Worm (Caenorhabditis elegans) whole organism, mixed stage, embryonic: ENCODE measurements around the gene clec-2.

Source experiments
- ceh-83 ChIP-seq: fragments of 200-800 bp; sonication (Bioruptor generic); optimal IDR thresholded peaks from 2 replicates; lab custom pipeline; 2018; ENCODE audit warnings: mild to moderate bottlenecking, missing genetic modification characterization, missing compliant biosample characterization
- flh-1 ChIP-seq: fragments of 200-800 bp; sonication (Bioruptor generic); optimal IDR thresholded peaks from 2 replicates; lab custom pipeline; 2018; ENCODE audit warnings: mild to moderate bottlenecking, missing genetic modification characterization, moderate library complexity, missing compliant biosample characterization
- mab-5 ChIP-seq: fragments of 150-350 bp; optimal IDR thresholded peaks from 2 replicates; lab custom pipeline; 2014; ENCODE audit warnings: missing biosample characterization, missing genetic modification characterization
- mls-2 ChIP-seq: sonication (generic microtip); optimal IDR thresholded peaks from 2 replicates; lab custom pipeline; 2016; ENCODE audit warnings: mild to moderate bottlenecking, missing genetic modification characterization, moderate library complexity, missing compliant biosample characterization
- nhr-28 ChIP-seq: fragments of 150-350 bp; optimal IDR thresholded peaks from 2 replicates; lab custom pipeline; 2014; ENCODE audit warnings: missing biosample characterization, missing genetic modification characterization
- pha-4 ChIP-seq: fragments of 150-350 bp; optimal IDR thresholded peaks from 2 replicates; lab custom pipeline; 2018; ENCODE audit warnings: missing biosample characterization, missing genetic modification reagents, missing genetic modification characterization
- snpc-4 ChIP-seq: fragments of 150-350 bp; optimal IDR thresholded peaks from 2 replicates; lab custom pipeline; 2014; ENCODE audit warnings: missing biosample characterization, missing genetic modification characterization
- unc-39 ChIP-seq: fragments of 150-350 bp; optimal IDR thresholded peaks from 2 replicates; lab custom pipeline; 2014; ENCODE audit warnings: missing biosample characterization, missing genetic modification characterization
- unc-62 ChIP-seq: fragments of 150-350 bp; optimal IDR thresholded peaks from 2 replicates; lab custom pipeline; 2014; ENCODE audit warnings: missing biosample characterization, missing genetic modification reagents, missing genetic modification characterization

- no peak for TF ChIP-seq pha-4 (tag; lab: Kevin White, UChicago)
- TF ChIP-seq unc-39 (tag; lab: Kevin White, UChicago): no peak
- no peak for TF ChIP-seq flh-1
- TF ChIP-seq nhr-28 (tag; lab: Kevin White, UChicago): no peak
- no peak for TF ChIP-seq ceh-83 (GFP tag; lab: Kevin White, UChicago)
- TF ChIP-seq snpc-4: no peak
- TF ChIP-seq mls-2: no peak
- no peak for TF ChIP-seq mab-5 (tag; lab: Kevin White, UChicago)
- TF ChIP-seq unc-62 (GFP tag; lab: Kevin White, UChicago): no peak
Measured at ce11 chrII:3068646-3069045, 45.4 kb upstream of the clec-2 start.
